Fruit fly (Drosophila melanogaster) whole organism, wandering third instar larva: ENCODE results near the gene Ugt302K1.

Source experiments
- CG32264 ChIP-seq: fragments of 200-800 bp; sonication (Bioruptor generic); optimal IDR thresholded peaks from 2 replicates; lab custom pipeline; 2016; ENCODE audit warnings: missing biosample characterization, missing genetic modification characterization
- Dfd ChIP-seq: fragments of >200 bp; optimal IDR thresholded peaks from 2 replicates; lab custom pipeline; 2017; ENCODE audit warnings: missing biosample characterization, missing genetic modification characterization
- Myc ChIP-seq: fragments of >200 bp; optimal IDR thresholded peaks from 2 replicates; lab custom pipeline; 2017
- OdsH ChIP-seq: fragments of 200-800 bp; sonication (Bioruptor generic); optimal IDR thresholded peaks from 2 replicates; lab custom pipeline; 2016; ENCODE audit warnings: missing biosample characterization, mild to moderate bottlenecking, missing genetic modification characterization
- Rel ChIP-seq, 2 experiments: fragments of 200-800 bp; sonication (Bioruptor generic) in 1 of 2; optimal IDR thresholded peaks; 2 replicates in 1 of 2; 3 replicates in 1 of 2; lab custom pipeline; 2016 to 2019; ENCODE audit warnings: mild to moderate bottlenecking in 2 of 2, missing biosample characterization in 2 of 2, missing genetic modification characterization in 2 of 2, moderate library complexity in 1 of 2
- br ChIP-seq: fragments of 200-800 bp; sonication (Bioruptor generic); optimal IDR thresholded peaks from 2 replicates; lab custom pipeline; 2016; ENCODE audit warnings: missing biosample characterization, missing genetic modification characterization
- lola ChIP-seq: fragments of >200 bp; optimal IDR thresholded peaks from 2 replicates; lab custom pipeline; 2017; ENCODE audit warnings: missing biosample characterization, missing genetic modification characterization
- psq ChIP-seq: fragments of 200-800 bp; sonication (Bioruptor generic); optimal IDR thresholded peaks from 3 replicates; lab custom pipeline; 2017; ENCODE audit warnings: missing biosample characterization, mild to moderate bottlenecking, missing genetic modification characterization, moderate library complexity
- sv ChIP-seq: fragments of 200-800 bp; sonication (Bioruptor generic); optimal IDR thresholded peaks from 3 replicates; lab custom pipeline; 2016; ENCODE audit warnings: missing biosample characterization, missing genetic modification characterization
- usp ChIP-seq: fragments of >200 bp; optimal IDR thresholded peaks from 2 replicates; lab custom pipeline; 2017; ENCODE audit warnings: missing biosample characterization, missing genetic modification characterization

DNA sequence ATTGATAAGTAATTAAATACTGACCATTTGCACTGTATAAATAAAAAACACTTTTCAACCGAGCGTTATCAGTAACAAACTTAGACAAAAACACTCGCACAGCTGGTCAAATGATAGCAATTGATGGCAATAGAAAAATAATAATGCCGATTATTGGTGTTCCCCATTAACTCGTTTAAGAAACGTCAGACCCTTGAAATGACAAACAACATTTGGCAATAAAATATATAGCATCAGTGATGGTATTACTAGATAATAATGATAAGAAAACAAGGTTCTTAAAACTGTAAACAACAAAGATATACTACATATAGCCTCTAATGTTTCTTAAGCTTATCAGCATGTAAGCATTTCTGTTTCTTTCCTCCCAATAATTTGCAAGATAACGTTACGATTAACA, 27.3 kb downstream of the Ugt302K1 start:
- no peak for TF ChIP-seq lola (GFP tag; lab: Kevin White, UChicago)
- TF ChIP-seq Myc (lab: Kevin White, UChicago), result no peak
- no peak for TF ChIP-seq OdsH (GFP tag; lab: Kevin White, UChicago)
- TF ChIP-seq sv (GFP tag; lab: Kevin White, UChicago), result no peak
- TF ChIP-seq usp (GFP tag; lab: Kevin White, UChicago), result no peak
- TF ChIP-seq psq, result no peak
- TF ChIP-seq Rel (GFP tag; optimal IDR thresholded peaks at IDR 0.05; lab: Kevin White, UChicago), result no peak
- peak; percentile 68 for TF ChIP-seq Rel (tag; optimal IDR thresholded peaks at IDR 0.05; lab: Kevin White, UChicago)
- no peak for TF ChIP-seq br
- TF ChIP-seq Dfd (GFP tag; lab: Kevin White, UChicago), result no peak
- no peak for TF ChIP-seq CG32264 (GFP tag; lab: Kevin White, UChicago)
